Worm (Caenorhabditis elegans): ENCODE data around the gene B0391.14.

The B0391.14 gene

DNA sequence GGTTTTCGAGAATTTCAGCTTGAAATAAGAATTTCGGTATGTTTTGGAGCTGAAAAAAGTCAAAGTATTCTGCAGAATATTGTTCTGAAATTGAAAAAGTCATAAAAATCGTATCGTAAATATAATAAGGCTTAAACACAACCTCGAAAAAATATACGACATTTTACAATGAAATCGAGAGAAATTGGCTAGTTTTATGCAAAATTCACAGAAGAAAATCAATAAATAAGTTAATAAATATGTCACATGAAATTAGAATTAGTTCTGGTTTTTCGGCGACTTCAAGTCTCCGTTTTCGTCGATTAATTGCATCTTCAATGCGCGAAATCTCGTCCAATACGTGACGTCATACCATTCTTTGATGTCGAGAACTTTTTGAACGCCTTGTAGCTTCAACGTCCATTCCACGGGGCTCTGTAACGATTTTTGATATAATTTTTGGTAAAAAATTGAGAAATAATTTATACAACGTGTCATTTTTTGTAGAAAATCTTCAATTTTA, 22.2 kb downstream of the B0391.14 start, which contains the start of gene atx-3:
TSS of gene atx-3 (minus strand) at position 51 of the 502 bp plus-strand sequence.
- TF ChIP-seq T07F8.4 (tag; optimal IDR thresholded peaks at IDR 0.05) (no peak), ceh-27 (GFP tag; optimal IDR thresholded peaks at IDR 0.05) (no peak), F33H1.4 (GFP tag; IDR thresholded peaks at IDR 0.05) (no peak)

DNA sequence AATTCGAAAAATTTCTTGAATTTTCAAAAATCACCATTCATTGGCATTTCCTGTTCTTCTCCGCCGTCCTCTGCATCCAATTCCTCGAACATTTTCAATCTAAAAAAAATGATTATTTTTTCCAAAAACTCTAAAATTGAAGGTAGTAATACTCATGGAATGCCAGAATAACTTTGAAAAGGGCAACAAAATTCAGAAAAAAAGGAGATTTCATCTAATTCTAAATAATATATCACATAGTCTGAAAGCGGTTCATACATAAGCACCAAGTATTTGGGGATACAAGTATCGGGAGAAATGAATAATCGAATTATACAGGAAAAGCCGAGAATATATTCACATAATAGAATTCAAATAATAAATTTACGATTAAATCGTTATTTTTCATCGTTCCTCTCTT, 24.4 kb downstream of the B0391.14 start, which contains the start of gene mdt-28:
TSS of gene mdt-28 (minus strand) at position 101 of the 400 bp plus-strand sequence.
- TF ChIP-seq bed-1 (GFP tag; IDR thresholded peaks at IDR 0.05) (no peak), Y56A3A.18 (GFP tag; IDR thresholded peaks at IDR 0.05) (no peak), ceh-100 (GFP tag; IDR thresholded peaks at IDR 0.05) (no peak), egrh-3 (GFP tag; IDR thresholded peaks at IDR 0.05) (no peak), ama-1 (optimal IDR thresholded peaks at IDR 0.05) (no peak), ama-1 (GFP tag; optimal IDR thresholded peaks at IDR 0.05) (no peak), snpc-1.1 (tag; optimal IDR thresholded peaks at IDR 0.05; ENCODE audit: insufficient read depth) (no peak), F22D6.2 (tag; optimal IDR thresholded peaks at IDR 0.05) (no peak), lin-35 (GFP tag; optimal IDR thresholded peaks at IDR 0.05) (no peak), pha-4 (tag; optimal IDR thresholded peaks at IDR 0.05) (no peak), lsl-1 (GFP tag; optimal IDR thresholded peaks at IDR 0.05) (no peak), sea-2 (GFP tag; IDR thresholded peaks at IDR 0.05) (no peak), B0336.3 (GFP tag; IDR thresholded peaks at IDR 0.05) (no peak), ztf-26 (tag; optimal IDR thresholded peaks at IDR 0.05) (no peak), Y67H2A.10 (GFP tag; conservative IDR thresholded peaks at IDR 0.05) (no peak), madf-10 (tag; optimal IDR thresholded peaks at IDR 0.05) (no peak), lir-1 (GFP tag; conservative IDR thresholded peaks at IDR 0.05) (no peak), nfya-2 (GFP tag; IDR thresholded peaks at IDR 0.05) (no peak), ccch-3 (GFP tag; optimal IDR thresholded peaks at IDR 0.05) (no peak), him-1 (tag; optimal IDR thresholded peaks at IDR 0.05) (no peak)

DNA sequence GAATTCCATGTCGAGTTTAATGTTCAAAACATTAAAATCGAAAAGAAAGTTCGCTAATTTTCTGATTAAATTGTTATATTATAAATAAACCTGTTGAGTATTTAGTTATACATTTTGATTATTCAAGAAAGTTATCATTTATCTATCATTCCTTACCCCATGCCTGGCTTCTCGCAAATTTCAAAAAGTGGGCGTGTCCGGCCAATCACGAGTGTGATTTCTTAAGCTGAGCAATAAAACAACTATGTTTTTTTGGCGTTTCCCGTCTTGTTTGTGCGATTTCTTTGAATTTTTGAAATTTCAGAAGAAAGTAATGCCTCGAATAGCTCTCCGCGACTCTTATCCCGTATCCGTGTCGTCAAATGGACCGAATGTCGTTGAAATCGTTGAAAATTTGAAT, 27.0 kb downstream of the B0391.14 start, which contains the start of gene fbxa-94:
TSS of gene fbxa-94 (plus strand) at position 301 of the 400 bp plus-strand sequence.
- no peak for TF ChIP-seq tbx-9 (tag; optimal IDR thresholded peaks at IDR 0.05; ENCODE audit: borderline replicate concordance)
- no peak for TF ChIP-seq lin-40 (tag; optimal IDR thresholded peaks at IDR 0.05)
- no peak for TF ChIP-seq egl-18 (GFP tag; IDR thresholded peaks at IDR 0.05)
- no peak for TF ChIP-seq F57A8.1 (GFP tag; optimal IDR thresholded peaks at IDR 0.05)
- TF ChIP-seq hlh-12 (tag; optimal IDR thresholded peaks at IDR 0.05): no peak
- TF ChIP-seq hsf-1 (GFP tag; IDR thresholded peaks at IDR 0.05): no peak
- TF ChIP-seq nhr-120 (GFP tag; IDR thresholded peaks at IDR 0.05): no peak
- TF ChIP-seq ceh-27 (GFP tag; optimal IDR thresholded peaks at IDR 0.05): no peak
- TF ChIP-seq snpc-3.4 (tag; optimal IDR thresholded peaks at IDR 0.05): no peak
- TF ChIP-seq repo-1 (tag; optimal IDR thresholded peaks at IDR 0.05): no peak
- TF ChIP-seq B0336.3 (GFP tag; IDR thresholded peaks at IDR 0.05): no peak

DNA sequence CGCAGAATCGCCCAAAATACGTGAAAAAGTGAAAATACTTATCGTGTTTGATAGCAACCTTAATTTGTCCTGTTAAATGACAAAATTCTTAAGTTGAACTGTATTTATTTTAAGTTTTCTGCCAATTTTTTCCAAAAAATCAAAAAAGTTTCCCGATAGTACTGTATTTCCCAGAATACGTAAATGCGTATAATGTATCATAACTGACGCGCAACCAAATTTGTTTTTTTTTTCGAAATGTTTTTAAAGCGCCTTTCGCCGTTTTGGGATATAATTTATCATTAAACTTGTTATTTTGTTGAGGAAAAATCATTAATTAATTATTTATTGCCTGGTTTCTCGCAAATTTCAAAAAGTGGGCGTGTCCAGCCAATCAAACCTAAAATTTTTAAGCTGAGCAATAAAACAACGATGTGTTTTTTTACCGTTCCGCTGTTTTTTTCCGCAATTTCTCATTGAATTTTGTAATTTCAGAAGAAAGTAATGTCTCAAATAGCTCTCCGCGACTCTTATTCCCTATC, 28.6 kb downstream of the B0391.14 start, which contains the start of gene fbxa-95:
TSS of gene fbxa-95 (plus strand) at position 471 of the 521 bp plus-strand sequence.
- TF ChIP-seq zfh-2 (GFP tag; conservative IDR thresholded peaks at IDR 0.05) (no peak), athp-1 (tag; optimal IDR thresholded peaks at IDR 0.05) (peak; percentile 64), cebp-1 (GFP tag; IDR thresholded peaks at IDR 0.05) (no peak), cebp-1 (tag; optimal IDR thresholded peaks at IDR 0.05) (no peak), F57C9.4 (tag; optimal IDR thresholded peaks at IDR 0.05) (no peak), dox-1 (GFP tag; IDR thresholded peaks at IDR 0.05) (no peak), C06A6.2 (GFP tag; conservative IDR thresholded peaks at IDR 0.05) (no peak), pha-4 (tag; optimal IDR thresholded peaks at IDR 0.05) (no peak), ztf-6 (GFP tag; IDR thresholded peaks at IDR 0.05) (no peak), him-1 (tag; optimal IDR thresholded peaks at IDR 0.05) (peak; percentile 31), tbp1 (GFP tag; optimal IDR thresholded peaks at IDR 0.05) (no peak), T26A5.8 (tag; optimal IDR thresholded peaks at IDR 0.05) (no peak), lsl-1 (GFP tag; optimal IDR thresholded peaks at IDR 0.05) (peak; percentile 62), ceh-100 (GFP tag; IDR thresholded peaks at IDR 0.05) (no peak), hmg-1.2 (GFP tag; IDR thresholded peaks at IDR 0.05) (no peak)

All from whole organism, young adult.